Fruit fly (Drosophila melanogaster) S2 (cell line): ENCODE measurements around the gene ND-39.

Source experiments
- CG8478 ChIP-seq: fragments of >200 bp; optimal IDR thresholded peaks from 2 replicates; lab custom pipeline; 2018
- CTCF ChIP-seq, 2 experiments: fragments of >200 bp; optimal IDR thresholded peaks; 2 replicates each; lab custom pipeline; 2018

dm6 chr3L:20505732-20506131 is 13.8 kb downstream of the ND-39 start, which contains the start of gene CG5078:
- TF ChIP-seq CTCF (optimal IDR thresholded peaks at IDR 0.05; lab: Kevin White, UChicago): no peak
- TF ChIP-seq CG8478 (lab: Kevin White, UChicago): no peak
